Worm (Caenorhabditis elegans) whole organism, L4 larva: Measurements from ENCODE around the gene pifk-1.

Experiments used
- ceh-62 ChIP-seq: sonication (generic microtip); optimal IDR thresholded peaks from 2 replicates; lab custom pipeline; 2017; ENCODE audit warnings: missing biosample characterization, missing genetic modification characterization
- ces-1 ChIP-seq: fragments of 150-350 bp; sonication (generic microtip); optimal IDR thresholded peaks from 4 replicates; lab custom pipeline; 2014; ENCODE audit warnings: missing biosample characterization, missing genetic modification reagents, missing genetic modification characterization
- daf-16 ChIP-seq, 3 experiments: sonication (generic microtip); optimal IDR thresholded peaks; 2 replicates each; lab custom pipeline; 2016 to 2017; ENCODE audit warnings: missing genetic modification characterization in 3 of 3, missing genetic modification reagents in 3 of 3, mild to moderate bottlenecking in 2 of 3, missing compliant biosample characterization in 2 of 3, missing biosample characterization in 1 of 3, moderate library complexity in 1 of 3
- lin-39 ChIP-seq: fragments of 150-350 bp; optimal IDR thresholded peaks from 2 replicates; lab custom pipeline; 2014; ENCODE audit warnings: missing biosample characterization, missing genetic modification reagents, missing genetic modification characterization
- mes-2 ChIP-seq: sonication (generic microtip); optimal IDR thresholded peaks from 2 replicates; lab custom pipeline; 2016; ENCODE audit warnings: missing genotype, mild to moderate bottlenecking, missing genetic modification characterization, missing compliant biosample characterization; ENCODE audit not compliant: poor library complexity, severe bottlenecking
- nhr-10 ChIP-seq: fragments of 150-350 bp; optimal IDR thresholded peaks from 2 replicates; lab custom pipeline; 2014; ENCODE audit warnings: missing biosample characterization, missing genetic modification characterization
- nhr-41 ChIP-seq: fragments of 200-800 bp; sonication (Bioruptor generic); IDR thresholded peaks from 2 replicates; pipeline ENCODE4 v1.3.6; 2022; ENCODE audit warnings: missing genetic modification reagents, missing genetic modification characterization, missing compliant biosample characterization
- pqm-1 ChIP-seq: sonication (generic microtip); optimal IDR thresholded peaks from 2 replicates; lab custom pipeline; 2017; ENCODE audit warnings: missing biosample characterization, missing genetic modification characterization
- sdz-12 ChIP-seq: fragments of 200-800 bp; sonication (Bioruptor generic); optimal IDR thresholded peaks from 2 replicates; lab custom pipeline; 2018; ENCODE audit warnings: mild to moderate bottlenecking, missing genetic modification characterization, missing compliant biosample characterization
- snpc-4 ChIP-seq: fragments of 150-350 bp; optimal IDR thresholded peaks from 2 replicates; lab custom pipeline; 2014; ENCODE audit warnings: missing biosample characterization, missing genetic modification characterization

ce11 chrX:957581-957980 is 33.3 kb upstream of the pifk-1 start, which contains the start of gene chil-10:
- no peak for TF ChIP-seq daf-16 (GFP tag; optimal IDR thresholded peaks at IDR 0.05; lab: Kevin White, UChicago)
- TF ChIP-seq daf-16 (tag; optimal IDR thresholded peaks at IDR 0.05; lab: Kevin White, UChicago): no peak
- TF ChIP-seq nhr-10 (tag; lab: Kevin White, UChicago): no peak
- no peak for TF ChIP-seq ceh-62 (tag; lab: Kevin White, UChicago)
- no peak for TF ChIP-seq lin-39 (tag; lab: Kevin White, UChicago)
- no peak for TF ChIP-seq mes-2 (tag; lab: Kevin White, UChicago)
- TF ChIP-seq nhr-41: no peak
- no peak for TF ChIP-seq snpc-4 (tag; lab: Kevin White, UChicago)
- TF ChIP-seq pqm-1: no peak
- TF ChIP-seq ces-1: no peak
- TF ChIP-seq sdz-12: no peak
